Worm (Caenorhabditis elegans) whole organism, mixed stage, embryonic: ENCODE results near the gene bath-27.

Experiments
- ceh-39 ChIP-seq: fragments of 150-350 bp; optimal IDR thresholded peaks from 2 replicates; lab custom pipeline; 2014; ENCODE audit warnings: missing biosample characterization, missing genetic modification characterization
- elt-1 ChIP-seq: sonication (generic microtip); optimal IDR thresholded peaks from 2 replicates; lab custom pipeline; 2017; ENCODE audit warnings: missing genetic modification characterization, mild to moderate bottlenecking, missing compliant biosample characterization, antibody characterized with exemption, moderate library complexity, borderline replicate concordance; ENCODE audit not compliant: insufficient read depth
- hlh-1 ChIP-seq: fragments of 150-350 bp; optimal IDR thresholded peaks from 2 replicates; lab custom pipeline; 2014; ENCODE audit warnings: missing biosample characterization, missing genetic modification reagents, missing genetic modification characterization
- lin-13 ChIP-seq: fragments of 150-350 bp; optimal IDR thresholded peaks from 2 replicates; lab custom pipeline; 2014; ENCODE audit warnings: missing biosample characterization, missing genetic modification characterization
- lsy-2 ChIP-seq: fragments of 150-350 bp; optimal IDR thresholded peaks from 2 replicates; lab custom pipeline; 2014; ENCODE audit warnings: missing biosample characterization, missing genetic modification characterization
- nhr-12 ChIP-seq: fragments of 150-350 bp; optimal IDR thresholded peaks from 2 replicates; lab custom pipeline; 2014; ENCODE audit warnings: missing biosample characterization, missing genetic modification characterization
- snpc-4 ChIP-seq: fragments of 150-350 bp; optimal IDR thresholded peaks from 2 replicates; lab custom pipeline; 2014; ENCODE audit warnings: missing biosample characterization, missing genetic modification characterization
- tbx-8 ChIP-seq: fragments of 200-800 bp; sonication (Bioruptor generic); optimal IDR thresholded peaks from 2 replicates; lab custom pipeline; 2018; ENCODE audit warnings: mild to moderate bottlenecking, missing genetic modification characterization, moderate library complexity, missing compliant biosample characterization
- unc-39 ChIP-seq: fragments of 150-350 bp; optimal IDR thresholded peaks from 2 replicates; lab custom pipeline; 2014; ENCODE audit warnings: missing biosample characterization, missing genetic modification characterization
- ztf-11 ChIP-seq: fragments of 150-350 bp; optimal IDR thresholded peaks from 2 replicates; lab custom pipeline; 2014; ENCODE audit warnings: missing biosample characterization, missing genetic modification characterization

ce11 chrII:3383116-3383515, 24.2 kb downstream of the bath-27 start:
- TF ChIP-seq lsy-2 (tag; lab: Kevin White, UChicago) (no peak), unc-39 (tag; lab: Kevin White, UChicago) (no peak), snpc-4 (tag; lab: Kevin White, UChicago) (no peak), nhr-12 (no peak), ztf-11 (tag; lab: Kevin White, UChicago) (no peak), lin-13 (tag; lab: Kevin White, UChicago) (no peak), ceh-39 (tag; lab: Kevin White, UChicago) (no peak), tbx-8 (GFP tag; lab: Kevin White, UChicago) (no peak), elt-1 (tag; lab: Kevin White, UChicago) (no peak), hlh-1 (tag; lab: Kevin White, UChicago) (no peak)
